Worm (Caenorhabditis elegans) whole organism, L2 larva: ENCODE data around the gene str-185.

Experiments used
- ama-1 ChIP-seq: fragments of 150-350 bp; optimal IDR thresholded peaks from 2 replicates; lab custom pipeline; 2018; ENCODE audit warnings: inconsistent platforms
- ceh-82 ChIP-seq: fragments of 150-350 bp; optimal IDR thresholded peaks from 2 replicates; lab custom pipeline; 2014; ENCODE audit warnings: missing biosample characterization, missing genetic modification characterization
- dmd-4 ChIP-seq: sonication (generic microtip); optimal IDR thresholded peaks from 2 replicates; lab custom pipeline; 2017; ENCODE audit warnings: missing biosample characterization, missing genetic modification characterization
- egl-27 ChIP-seq: sonication (generic microtip); optimal IDR thresholded peaks from 3 replicates; lab custom pipeline; 2017; ENCODE audit warnings: missing biosample characterization, missing genetic modification reagents, missing genetic modification characterization
- fos-1 ChIP-seq: fragments of 150-350 bp; optimal IDR thresholded peaks from 2 replicates; lab custom pipeline; 2014; ENCODE audit warnings: missing biosample characterization, missing genetic modification characterization
- gmeb-1 ChIP-seq: fragments of 150-350 bp; optimal IDR thresholded peaks from 2 replicates; lab custom pipeline; 2014; ENCODE audit warnings: missing biosample characterization, missing genetic modification characterization
- lsy-2 ChIP-seq, 2 experiments: fragments of 150-350 bp in 1 of 2; sonication (generic microtip) in 1 of 2; optimal IDR thresholded peaks; 2 replicates each; lab custom pipeline; 2014 to 2017; ENCODE audit warnings: missing biosample characterization in 2 of 2, missing genetic modification characterization in 2 of 2
- mab-5 ChIP-seq: fragments of 150-350 bp; optimal IDR thresholded peaks from 2 replicates; lab custom pipeline; 2014; ENCODE audit warnings: missing biosample characterization, missing genetic modification characterization
- mdl-1 ChIP-seq, 2 experiments: fragments of 150-350 bp in 1 of 2; sonication (generic microtip) in 1 of 2; optimal IDR thresholded peaks; 2 replicates each; lab custom pipeline; 2017; ENCODE audit warnings: missing biosample characterization in 2 of 2, missing genetic modification characterization in 2 of 2
- nhr-6 ChIP-seq: fragments of 150-350 bp; optimal IDR thresholded peaks from 2 replicates; lab custom pipeline; 2014; ENCODE audit warnings: missing biosample characterization, missing genetic modification characterization
- nhr-77 ChIP-seq: fragments of 150-350 bp; optimal IDR thresholded peaks from 2 replicates; lab custom pipeline; 2014; ENCODE audit warnings: missing biosample characterization, missing genetic modification characterization
- snpc-4 ChIP-seq: fragments of 150-350 bp; optimal IDR thresholded peaks from 2 replicates; lab custom pipeline; 2014; ENCODE audit warnings: missing biosample characterization, missing genetic modification characterization
- zag-1 ChIP-seq: fragments of 150-350 bp; optimal IDR thresholded peaks from 2 replicates; lab custom pipeline; 2014; ENCODE audit warnings: missing biosample characterization, missing genetic modification characterization

- no peak for TF ChIP-seq lsy-2 (tag; optimal IDR thresholded peaks at IDR 0.05; lab: Kevin White, UChicago)
- no peak for TF ChIP-seq zag-1 (tag; lab: Kevin White, UChicago)
- TF ChIP-seq snpc-4 (tag; lab: Kevin White, UChicago): no peak
- no peak for TF ChIP-seq ama-1 (lab: Kevin White, UChicago)
- no peak for TF ChIP-seq dmd-4 (tag; lab: Kevin White, UChicago)
- TF ChIP-seq mab-5 (tag; lab: Kevin White, UChicago): no peak
- no peak for TF ChIP-seq gmeb-1
- no peak for TF ChIP-seq nhr-77 (tag; lab: Kevin White, UChicago)
- no peak for TF ChIP-seq fos-1 (tag; lab: Kevin White, UChicago)
- TF ChIP-seq egl-27 (tag; lab: Kevin White, UChicago): no peak
- TF ChIP-seq ceh-82 (tag; lab: Kevin White, UChicago): no peak
- no peak for TF ChIP-seq mdl-1 (tag; optimal IDR thresholded peaks at IDR 0.05; lab: Kevin White, UChicago)
- no peak for TF ChIP-seq nhr-6 (tag; lab: Kevin White, UChicago)
Observed at ce11 chrIV:4397586-4397985, 32.2 kb downstream of the str-185 start.
